Fruit fly (Drosophila melanogaster) whole organism, embryonic: ENCODE measurements around the gene CG15330.

Experiments used
- Ada2b ChIP-seq: fragments of 200-800 bp; sonication (Bioruptor generic); IDR thresholded peaks from 2 replicates; pipeline ENCODE4 v1.3.6; 2022; ENCODE audit warnings: missing biosample characterization, missing genetic modification characterization
- Antp ChIP-seq: fragments of 200-800 bp; sonication (Bioruptor generic); optimal IDR thresholded peaks from 3 replicates; lab custom pipeline; 2016; ENCODE audit warnings: missing biosample characterization, missing genetic modification characterization
- Bgb ChIP-seq: fragments of 200-800 bp; sonication (Bioruptor generic); IDR thresholded peaks from 2 replicates; pipeline ENCODE4 v1.3.6; 2022; ENCODE audit warnings: missing biosample characterization, missing genetic modification characterization; ENCODE audit not compliant: partially characterized antibody
- C15 ChIP-seq: fragments of 200-800 bp; sonication (Bioruptor generic); IDR thresholded peaks from 3 replicates; pipeline ENCODE4 v1.3.6; 2022; ENCODE audit warnings: missing biosample characterization, missing genetic modification characterization
- CG11696 ChIP-seq: fragments of 200-800 bp; sonication (Bioruptor generic); IDR thresholded peaks from 2 replicates; pipeline ENCODE4 v1.3.6; 2022; ENCODE audit warnings: missing biosample characterization, missing genetic modification characterization
- CG12104 ChIP-seq: fragments of 200-800 bp; sonication (Bioruptor generic); optimal IDR thresholded peaks from 3 replicates; lab custom pipeline; 2016; ENCODE audit warnings: missing biosample characterization, missing genetic modification characterization
- CG12155 ChIP-seq: fragments of 200-800 bp; sonication (Bioruptor generic); optimal IDR thresholded peaks from 3 replicates; lab custom pipeline; 2016; ENCODE audit warnings: missing biosample characterization, missing genetic modification characterization
- CG12391 ChIP-seq: fragments of 200-800 bp; sonication (Bioruptor generic); optimal IDR thresholded peaks from 3 replicates; lab custom pipeline; 2018; ENCODE audit warnings: missing biosample characterization, mild to moderate bottlenecking, missing genetic modification characterization, moderate library complexity
- CG13296 ChIP-seq: fragments of 200-800 bp; sonication (Bioruptor generic); optimal IDR thresholded peaks from 3 replicates; lab custom pipeline; 2018; ENCODE audit warnings: missing biosample characterization, mild to moderate bottlenecking, missing genetic modification characterization
- CG14710 ChIP-seq: fragments of 200-800 bp; sonication (Bioruptor generic); optimal IDR thresholded peaks from 3 replicates; lab custom pipeline; 2019; ENCODE audit warnings: missing biosample characterization, mild to moderate bottlenecking, missing genetic modification characterization, moderate library complexity
- CG1647 ChIP-seq: fragments of 200-800 bp; sonication (Bioruptor generic); optimal IDR thresholded peaks from 3 replicates; lab custom pipeline; 2016; ENCODE audit warnings: missing biosample characterization, missing genetic modification characterization
- CG16815 ChIP-seq: fragments of 200-800 bp; sonication (Bioruptor generic); optimal IDR thresholded peaks from 3 replicates; lab custom pipeline; 2017; ENCODE audit warnings: missing biosample characterization, mild to moderate bottlenecking, missing genetic modification characterization
- CG17186 ChIP-seq: fragments of 200-800 bp; sonication (Bioruptor generic); optimal IDR thresholded peaks from 3 replicates; lab custom pipeline; 2017; ENCODE audit warnings: missing biosample characterization, missing genetic modification reagents, missing genetic modification characterization
- CG1792 ChIP-seq: fragments of 200-800 bp; sonication (Bioruptor generic); optimal IDR thresholded peaks from 2 replicates; lab custom pipeline; 2016; ENCODE audit warnings: missing biosample characterization, missing genetic modification characterization
- CG18599 ChIP-seq: fragments of 200-800 bp; sonication (Bioruptor generic); optimal IDR thresholded peaks from 3 replicates; lab custom pipeline; 2017; ENCODE audit warnings: missing biosample characterization, missing genetic modification characterization, mild to moderate bottlenecking, moderate library complexity, missing genetic modification reagents
- CG2199 ChIP-seq: fragments of 200-800 bp; sonication (Bioruptor generic); IDR thresholded peaks from 3 replicates; pipeline ENCODE4 v1.3.6; 2022; ENCODE audit warnings: missing biosample characterization, missing genetic modification characterization
- CG30403 ChIP-seq: fragments of 200-800 bp; sonication (Bioruptor generic); optimal IDR thresholded peaks from 3 replicates; lab custom pipeline; 2016; ENCODE audit warnings: missing biosample characterization, missing genetic modification characterization
- CG31441 ChIP-seq: fragments of 200-800 bp; sonication (Bioruptor generic); IDR thresholded peaks from 2 replicates; pipeline ENCODE4 v1.3.6; 2022; ENCODE audit warnings: missing biosample characterization, missing genetic modification characterization
- CG4282 ChIP-seq: fragments of 200-800 bp; sonication (Bioruptor generic); optimal IDR thresholded peaks from 2 replicates; lab custom pipeline; 2016; ENCODE audit warnings: missing biosample characterization, missing genetic modification characterization
- CG6683 ChIP-seq: fragments of 200-800 bp; sonication (Bioruptor generic); optimal IDR thresholded peaks from 2 replicates; lab custom pipeline; 2017; ENCODE audit warnings: missing biosample characterization, mild to moderate bottlenecking, missing genetic modification characterization, missing genetic modification reagents
- CG6689 ChIP-seq: fragments of 200-800 bp; sonication (Bioruptor generic); IDR thresholded peaks from 2 replicates; pipeline ENCODE4 v1.3.6; 2022; ENCODE audit warnings: missing biosample characterization, missing genetic modification characterization
- CG7556 ChIP-seq: fragments of 200-800 bp; sonication (Bioruptor generic); optimal IDR thresholded peaks from 2 replicates; lab custom pipeline; 2017; ENCODE audit warnings: missing biosample characterization, mild to moderate bottlenecking, missing genetic modification characterization
- CG7928 ChIP-seq: fragments of 200-800 bp; sonication (Bioruptor generic); optimal IDR thresholded peaks from 2 replicates; lab custom pipeline; 2017; ENCODE audit warnings: missing biosample characterization, mild to moderate bottlenecking, missing genetic modification characterization
- CG8089 ChIP-seq: fragments of 200-800 bp; sonication (Bioruptor generic); optimal IDR thresholded peaks from 3 replicates; lab custom pipeline; 2016; ENCODE audit warnings: missing biosample characterization, missing genetic modification characterization
- Dp ChIP-seq: fragments of 200-800 bp; sonication (Bioruptor generic); optimal IDR thresholded peaks from 2 replicates; lab custom pipeline; 2018; ENCODE audit warnings: missing biosample characterization, mild to moderate bottlenecking, missing genetic modification characterization, moderate library complexity
- Fer1 ChIP-seq: fragments of 200-800 bp; sonication (Bioruptor generic); optimal IDR thresholded peaks from 2 replicates; lab custom pipeline; 2017; ENCODE audit warnings: missing biosample characterization, mild to moderate bottlenecking, missing genetic modification characterization
- Fer3 ChIP-seq: fragments of 200-800 bp; sonication (Bioruptor generic); optimal IDR thresholded peaks from 2 replicates; lab custom pipeline; 2018; ENCODE audit warnings: missing biosample characterization, mild to moderate bottlenecking, missing genetic modification characterization, moderate library complexity
- Hmx ChIP-seq: fragments of 200-800 bp; sonication (Bioruptor generic); optimal IDR thresholded peaks from 2 replicates; lab custom pipeline; 2016; ENCODE audit warnings: missing biosample characterization, missing genetic modification characterization
- Med ChIP-seq: fragments of 200-800 bp; sonication (Bioruptor generic); peaks from one replicate; lab custom pipeline; 2016; ENCODE audit warnings: missing biosample characterization, missing genetic modification characterization, mild to moderate bottlenecking, inconsistent platforms, moderate library complexity
- NC2α ChIP-seq: fragments of 200-800 bp; sonication (Bioruptor generic); optimal IDR thresholded peaks from 2 replicates; lab custom pipeline; 2016; ENCODE audit warnings: missing biosample characterization, missing genetic modification characterization
- NFAT ChIP-seq: fragments of 200-800 bp; sonication (Bioruptor generic); IDR thresholded peaks from 2 replicates; pipeline ENCODE4 v1.3.6; 2022; ENCODE audit warnings: missing biosample characterization, missing genetic modification characterization
- NK7.1 ChIP-seq: fragments of 200-800 bp; sonication (Bioruptor generic); optimal IDR thresholded peaks from 3 replicates; lab custom pipeline; 2016; ENCODE audit warnings: missing biosample characterization, missing genetic modification characterization
- Pdp1 ChIP-seq, 2 experiments: fragments of 200-800 bp; sonication (Bioruptor generic); optimal IDR thresholded peaks; 3 replicates each; lab custom pipeline; 2016; ENCODE audit warnings: missing biosample characterization in 2 of 2, missing genetic modification characterization in 2 of 2, mild to moderate bottlenecking in 1 of 2, moderate library complexity in 1 of 2
- Ptx1 ChIP-seq: fragments of 200-800 bp; sonication (Bioruptor generic); IDR thresholded peaks from 2 replicates; pipeline ENCODE4 v1.3.6; 2022; ENCODE audit warnings: missing biosample characterization, missing genetic modification characterization
- br ChIP-seq: fragments of >200 bp; optimal IDR thresholded peaks from 2 replicates; lab custom pipeline; 2017
- disco-r ChIP-seq: fragments of 200-800 bp; sonication (Bioruptor generic); optimal IDR thresholded peaks from 2 replicates; lab custom pipeline; 2016; ENCODE audit warnings: missing biosample characterization, missing genetic modification characterization
- eyg ChIP-seq: fragments of 200-800 bp; sonication (Bioruptor generic); optimal IDR thresholded peaks from 3 replicates; lab custom pipeline; 2016; ENCODE audit warnings: missing biosample characterization, missing genetic modification characterization
- gce ChIP-seq: fragments of 200-800 bp; sonication (Bioruptor generic); IDR thresholded peaks from 3 replicates; pipeline ENCODE4 v1.3.6; 2022; ENCODE audit warnings: missing biosample characterization, missing genetic modification characterization
- gfzf ChIP-seq: fragments of 200-800 bp; sonication (Bioruptor generic); optimal IDR thresholded peaks from 2 replicates; lab custom pipeline; 2016; ENCODE audit warnings: missing biosample characterization, mild to moderate bottlenecking, missing genetic modification characterization, moderate library complexity
- gsb-n ChIP-seq: fragments of 200-800 bp; sonication (Bioruptor generic); optimal IDR thresholded peaks from 3 replicates; lab custom pipeline; 2018; ENCODE audit warnings: missing biosample characterization, mild to moderate bottlenecking, missing genetic modification characterization
- jumu ChIP-seq: fragments of 200-800 bp; sonication (Bioruptor generic); optimal IDR thresholded peaks from 3 replicates; lab custom pipeline; 2016; ENCODE audit warnings: missing biosample characterization, missing genetic modification characterization
- kay ChIP-seq: fragments of 200-800 bp; sonication (Bioruptor generic); optimal IDR thresholded peaks from 2 replicates; lab custom pipeline; 2016; ENCODE audit warnings: missing biosample characterization, missing genetic modification characterization
- lbe ChIP-seq: fragments of 200-800 bp; sonication (Bioruptor generic); optimal IDR thresholded peaks from 2 replicates; lab custom pipeline; 2016; ENCODE audit warnings: missing biosample characterization, mild to moderate bottlenecking, missing genetic modification characterization
- mirr ChIP-seq: fragments of 200-800 bp; sonication (Bioruptor generic); optimal IDR thresholded peaks from 3 replicates; lab custom pipeline; 2018; ENCODE audit warnings: missing biosample characterization, mild to moderate bottlenecking, missing genetic modification characterization
- otp ChIP-seq: fragments of 200-800 bp; sonication (Bioruptor generic); IDR thresholded peaks from 3 replicates; pipeline ENCODE4, ENCODE4 v1.3.6; 2022; ENCODE audit warnings: missing biosample characterization, missing genetic modification characterization
- sc ChIP-seq, 3 experiments: fragments of >200 bp in 2 of 3; fragments of 200-800 bp in 1 of 3; sonication (Bioruptor generic) in 1 of 3; optimal IDR thresholded peaks; 2 replicates in 2 of 3; 3 replicates in 1 of 3; lab custom pipeline; 2017; ENCODE audit warnings: mild to moderate bottlenecking in 1 of 3, missing biosample characterization in 1 of 3, missing genetic modification characterization in 1 of 3, missing genetic modification reagents in 1 of 3
- sens ChIP-seq: fragments of 200-800 bp; sonication (Bioruptor generic); peaks from one replicate; lab custom pipeline; 2016; ENCODE audit warnings: missing biosample characterization, missing genetic modification characterization
- sug ChIP-seq: fragments of 200-800 bp; optimal IDR thresholded peaks from 2 replicates; lab custom pipeline; 2019; ENCODE audit warnings: missing biosample characterization, mild to moderate bottlenecking, missing genetic modification characterization, moderate library complexity
- tna ChIP-seq: fragments of 200-800 bp; sonication (Bioruptor generic); IDR thresholded peaks from 2 replicates; pipeline ENCODE4 v1.3.6; 2022; ENCODE audit warnings: missing biosample characterization, missing genetic modification characterization; ENCODE audit not compliant: partially characterized antibody
- wdn ChIP-seq: fragments of 200-800 bp; sonication (Bioruptor generic); IDR thresholded peaks from 2 replicates; pipeline ENCODE4 v1.3.6; 2022; ENCODE audit warnings: missing biosample characterization, missing genetic modification characterization

Gene CG15330

DNA sequence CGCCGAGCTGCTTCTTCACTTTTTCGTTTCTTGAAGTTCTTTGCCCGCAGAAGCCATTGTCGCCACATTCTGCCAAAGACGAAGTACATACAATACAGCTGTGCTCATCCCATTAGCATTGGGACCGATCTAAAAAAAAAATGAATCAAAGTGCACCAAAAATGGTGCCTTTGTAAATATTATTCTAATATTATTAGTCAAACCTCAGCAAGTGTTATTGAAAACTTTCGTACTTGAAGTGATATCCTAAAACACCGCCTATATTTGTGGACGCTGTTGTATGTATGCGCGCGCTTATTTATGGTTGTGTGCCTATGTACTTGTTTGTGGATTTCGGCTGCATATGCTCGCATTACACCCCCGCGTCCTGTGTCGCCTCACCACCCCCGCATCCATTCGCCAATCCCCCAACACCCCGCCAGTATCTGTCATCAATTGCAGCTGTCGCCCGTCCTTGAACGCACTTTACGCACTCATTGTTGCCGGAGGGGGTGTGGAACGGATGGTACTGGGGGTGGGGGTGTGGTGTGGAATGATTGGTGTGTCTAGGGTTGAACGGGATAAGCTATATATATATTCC lies 16.6 kb downstream of the CG15330 start (continued):
- peak; percentile 93 for TF ChIP-seq CG18599
- TF ChIP-seq Ada2b (GFP tag; lab: Robert Waterston, UW): peak; percentile 90
- peak; percentile 30 for TF ChIP-seq NC2α (GFP tag; lab: Kevin White, UChicago)
- peak; percentile 80 for TF ChIP-seq CG16815 (GFP tag; lab: Kevin White, UChicago)
- peak; percentile 82 for TF ChIP-seq otp
- peak; percentile 78 for TF ChIP-seq CG13296
- TF ChIP-seq CG17186 (GFP tag; lab: Kevin White, UChicago): peak; percentile 71
- no peak for TF ChIP-seq Bgb (GFP tag; lab: Robert Waterston, UW)
- no peak for TF ChIP-seq CG7928 (GFP tag; lab: Kevin White, UChicago)
- no peak for TF ChIP-seq gfzf
- TF ChIP-seq CG31441 (GFP tag; lab: Robert Waterston, UW): peak; percentile 94
- TF ChIP-seq CG14710 (tag; lab: Kevin White, UChicago): peak; percentile 85
- TF ChIP-seq CG6689 (GFP tag; lab: Robert Waterston, UW): peak; percentile 89
- TF ChIP-seq disco-r: peak; percentile 60
- TF ChIP-seq jumu (GFP tag; lab: Kevin White, UChicago): peak; percentile 52
- TF ChIP-seq mirr: no peak
- TF ChIP-seq CG6683 (GFP tag; lab: Kevin White, UChicago): peak; percentile 73
- TF ChIP-seq CG1792 (GFP tag; lab: Kevin White, UChicago): peak; percentile 34
- TF ChIP-seq Fer1 (GFP tag; lab: Kevin White, UChicago): peak; percentile 89
- TF ChIP-seq CG30403 (GFP tag; lab: Kevin White, UChicago): peak; percentile 86
- peak; percentile 66 for TF ChIP-seq kay (GFP tag; lab: Kevin White, UChicago)
- peak; percentile 56 for TF ChIP-seq CG8089
- peak; percentile 86; the same call in 2 of the 3 replicates for TF ChIP-seq CG2199 (GFP tag; lab: Robert Waterston, UW)
- no peak for TF ChIP-seq Hmx (GFP tag; lab: Kevin White, UChicago)
- TF ChIP-seq gce (GFP tag; lab: Robert Waterston, UW): peak; percentile 87
- peak; percentile 94 for TF ChIP-seq Med (GFP tag; lab: Kevin White, UChicago)
- no peak for TF ChIP-seq CG4282 (GFP tag; lab: Kevin White, UChicago)
- TF ChIP-seq sug (tag; lab: Kevin White, UChicago): peak; percentile 39
- no peak for TF ChIP-seq br (lab: Kevin White, UChicago)
- TF ChIP-seq CG7556 (GFP tag; lab: Kevin White, UChicago): peak; percentile 90
- TF ChIP-seq Dp: no peak
- TF ChIP-seq wdn: peak; percentile 79
- no peak for TF ChIP-seq tna (GFP tag; lab: Robert Waterston, UW)
- peak; percentile 57 for TF ChIP-seq NK7.1
- TF ChIP-seq eyg: peak; percentile 9
- TF ChIP-seq Pdp1 (GFP tag; optimal IDR thresholded peaks at IDR 0.05; lab: Kevin White, UChicago): peak; percentile 67 to 78
- TF ChIP-seq gsb-n (tag; lab: Kevin White, UChicago): peak; percentile 90
- peak; percentile 69; the same call in 2 of the 3 replicates for TF ChIP-seq C15 (GFP tag; lab: Robert Waterston, UW)
- TF ChIP-seq Ptx1: peak; percentile 89
- peak; percentile 56 for TF ChIP-seq CG1647 (GFP tag; lab: Kevin White, UChicago)
- peak; percentile 81 for TF ChIP-seq CG12104
- peak; percentile 65 for TF ChIP-seq CG12155 (GFP tag; lab: Kevin White, UChicago)
- no peak for TF ChIP-seq sc (optimal IDR thresholded peaks at IDR 0.05; lab: Kevin White, UChicago)
- peak; percentile 80 for TF ChIP-seq sc (GFP tag; optimal IDR thresholded peaks at IDR 0.05; lab: Kevin White, UChicago)
- 0 out of 2 replicates have a peak, but pooled peaks have one; percentile 11 for TF ChIP-seq NFAT (GFP tag; lab: Robert Waterston, UW)
- peak; percentile 49 for TF ChIP-seq Antp (GFP tag; lab: Kevin White, UChicago)
- peak; percentile 77 for TF ChIP-seq lbe (GFP tag; lab: Kevin White, UChicago)
- TF ChIP-seq CG12391: peak; percentile 90
- TF ChIP-seq Fer3 (tag; lab: Kevin White, UChicago): peak; percentile 78
- peak; percentile 97 for TF ChIP-seq sens (GFP tag; lab: Kevin White, UChicago)
- peak; percentile 98 for TF ChIP-seq CG11696 (GFP tag; lab: Robert Waterston, UW)
